Fruit fly (Drosophila melanogaster): ENCODE results near the gene mRpS35.

The mRpS35 gene

DNA sequence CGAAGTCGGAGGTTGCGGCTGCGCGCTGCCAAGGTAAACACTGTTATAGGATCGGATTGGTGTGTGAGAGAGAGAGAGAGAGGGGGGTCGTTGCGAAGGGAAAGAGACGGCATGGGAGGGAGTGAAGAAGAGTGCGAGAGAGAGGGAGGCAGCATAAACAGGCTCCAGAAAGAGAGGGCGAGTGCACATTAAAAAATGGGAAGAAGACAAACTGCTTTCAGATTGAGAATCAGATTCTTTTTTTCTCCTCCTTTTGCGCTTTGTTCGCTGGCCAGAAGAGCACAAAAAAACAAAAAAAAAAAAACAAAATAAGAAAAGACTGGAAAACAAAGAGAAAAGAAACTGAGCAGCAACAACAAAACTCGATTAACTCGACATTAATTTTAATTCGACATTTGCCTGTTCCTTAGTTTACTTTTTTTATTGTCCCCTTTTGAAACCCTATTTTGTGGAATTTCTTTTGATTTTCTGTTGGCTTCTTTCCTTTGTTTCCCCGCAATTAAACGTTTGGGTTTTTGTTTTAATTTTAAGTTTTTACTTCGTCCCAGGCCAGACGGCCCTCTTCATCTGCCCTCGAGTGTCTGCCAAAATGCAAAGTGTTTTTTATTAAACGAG lies 27.7 kb downstream of the mRpS35 start:
- TF ChIP-seq CG8478 (optimal IDR thresholded peaks at IDR 0.05): no peak
- no peak for TF ChIP-seq CTCF (optimal IDR thresholded peaks at IDR 0.05)

dm6 chr3L:2809767-2810166 lies 29.1 kb downstream of the mRpS35 start:
- TF ChIP-seq CTCF (optimal IDR thresholded peaks at IDR 0.05): no peak

- TF ChIP-seq CTCF (optimal IDR thresholded peaks at IDR 0.05) (no peak), CG8478 (optimal IDR thresholded peaks at IDR 0.05) (no peak)
Observed at dm6 chr3L:2816655-2817054, 36.0 kb downstream of the mRpS35 start.

dm6 chr3L:2817872-2818271 lies 37.2 kb downstream of the mRpS35 start:
- TF ChIP-seq CG8478 (optimal IDR thresholded peaks at IDR 0.05) (no peak), CTCF (optimal IDR thresholded peaks at IDR 0.05) (no peak)

- no peak for TF ChIP-seq CG8478 (optimal IDR thresholded peaks at IDR 0.05)
- no peak for TF ChIP-seq CTCF (optimal IDR thresholded peaks at IDR 0.05)
Observed at dm6 chr3L:2818784-2819183, 38.1 kb downstream of the mRpS35 start.

DNA sequence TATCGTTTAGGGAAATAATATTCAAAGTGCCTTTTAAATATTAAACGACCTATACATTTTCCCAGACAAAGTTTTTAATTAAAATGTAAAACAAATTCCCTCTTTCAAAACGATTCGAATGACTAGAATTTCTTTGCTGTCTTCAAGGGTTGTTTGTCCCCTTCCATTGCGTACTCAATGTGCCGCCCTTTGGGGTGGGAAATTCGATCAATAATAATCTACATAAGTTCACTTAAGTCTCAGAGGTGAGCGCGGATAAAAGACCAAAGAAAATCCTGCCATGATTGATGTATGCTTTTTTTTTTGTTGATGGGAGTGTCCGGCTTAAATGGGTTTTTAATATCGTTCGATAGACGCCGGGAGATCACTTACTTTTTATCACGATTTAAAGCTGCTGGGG lies 39.0 kb downstream of the mRpS35 start:
- TF ChIP-seq CG8478 (optimal IDR thresholded peaks at IDR 0.05) (no peak), CTCF (optimal IDR thresholded peaks at IDR 0.05) (no peak)

DNA sequence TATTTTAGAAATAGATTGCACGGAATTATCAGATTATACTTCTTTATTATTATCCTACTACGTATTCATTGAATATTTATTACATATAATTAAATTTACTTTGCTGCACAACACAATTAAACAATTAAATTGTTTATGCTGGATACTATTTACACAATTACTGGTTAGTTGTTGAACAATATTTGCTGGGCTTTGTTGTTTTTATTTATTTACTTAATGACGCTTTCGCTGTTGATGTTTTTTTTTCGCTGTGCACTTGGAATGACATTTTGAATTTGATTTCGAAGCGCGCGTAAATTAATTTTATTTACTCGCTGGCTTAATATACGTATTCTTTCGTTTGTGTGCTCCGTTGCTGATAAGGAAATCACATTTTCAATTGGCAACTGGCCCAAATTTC lies 39.6 kb downstream of the mRpS35 start:
- TF ChIP-seq CG8478 (optimal IDR thresholded peaks at IDR 0.05) (no peak), CTCF (optimal IDR thresholded peaks at IDR 0.05) (no peak)

DNA sequence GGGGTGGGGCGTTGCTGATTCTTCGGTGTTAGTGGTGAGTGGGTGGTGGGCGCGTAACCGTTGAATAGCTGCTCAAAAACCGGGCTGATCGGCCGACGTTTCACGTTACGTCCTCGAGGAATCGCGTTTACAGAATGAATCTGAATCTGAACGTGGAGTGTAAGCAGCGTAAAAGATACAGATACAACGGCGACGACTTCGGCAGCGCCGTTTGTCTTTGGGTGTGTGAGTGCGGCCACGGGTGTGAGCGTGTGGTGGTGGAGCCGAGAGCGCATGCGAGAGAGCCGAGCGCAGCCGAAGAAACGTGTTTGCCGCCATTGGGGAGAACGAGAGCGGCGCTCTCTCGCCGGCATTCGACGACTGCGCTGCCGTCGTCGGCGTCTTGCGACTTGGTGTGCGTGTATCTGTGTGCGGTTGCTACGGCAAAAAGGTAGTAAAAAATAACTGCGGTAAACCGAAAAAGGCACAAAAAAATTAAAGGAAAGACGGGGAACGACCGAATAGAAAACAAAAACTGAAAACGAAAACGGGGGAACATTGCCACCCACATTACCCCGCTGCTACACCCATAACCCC lies 40.3 kb downstream of the mRpS35 start:
- TF ChIP-seq CTCF (optimal IDR thresholded peaks at IDR 0.05): no peak
- no peak for TF ChIP-seq CG8478 (optimal IDR thresholded peaks at IDR 0.05)

DNA sequence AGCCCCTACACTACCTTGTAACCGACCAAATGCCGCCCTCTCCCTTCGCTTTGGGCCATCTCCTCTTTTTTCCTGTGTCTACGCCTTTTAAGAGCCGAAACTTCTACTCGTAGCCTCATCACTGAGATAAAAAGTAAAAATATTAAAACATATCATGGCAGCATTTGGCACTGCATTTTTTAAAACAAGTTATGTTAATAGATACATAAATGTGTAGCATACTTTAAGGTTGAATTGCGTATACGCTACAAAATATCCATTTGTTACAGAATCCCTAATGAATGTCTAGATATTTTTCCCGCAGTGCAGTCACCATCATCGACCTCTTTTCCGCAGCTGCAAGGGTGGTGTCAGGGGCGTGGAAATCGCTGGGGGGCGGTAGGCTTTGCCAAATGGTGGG lies 42.3 kb downstream of the mRpS35 start:
- TF ChIP-seq CG8478 (optimal IDR thresholded peaks at IDR 0.05) (no peak), CTCF (optimal IDR thresholded peaks at IDR 0.05) (no peak)

- TF ChIP-seq CG8478 (optimal IDR thresholded peaks at IDR 0.05) (no peak), CTCF (optimal IDR thresholded peaks at IDR 0.05) (no peak)
Observed at dm6 chr3L:2823520-2823970, 42.8 kb downstream of the mRpS35 start.

dm6 chr3L:2824024-2824687 lies 43.5 kb downstream of the mRpS35 start:
- TF ChIP-seq CTCF (optimal IDR thresholded peaks at IDR 0.05) (no peak), CG8478 (optimal IDR thresholded peaks at IDR 0.05) (no peak)

DNA sequence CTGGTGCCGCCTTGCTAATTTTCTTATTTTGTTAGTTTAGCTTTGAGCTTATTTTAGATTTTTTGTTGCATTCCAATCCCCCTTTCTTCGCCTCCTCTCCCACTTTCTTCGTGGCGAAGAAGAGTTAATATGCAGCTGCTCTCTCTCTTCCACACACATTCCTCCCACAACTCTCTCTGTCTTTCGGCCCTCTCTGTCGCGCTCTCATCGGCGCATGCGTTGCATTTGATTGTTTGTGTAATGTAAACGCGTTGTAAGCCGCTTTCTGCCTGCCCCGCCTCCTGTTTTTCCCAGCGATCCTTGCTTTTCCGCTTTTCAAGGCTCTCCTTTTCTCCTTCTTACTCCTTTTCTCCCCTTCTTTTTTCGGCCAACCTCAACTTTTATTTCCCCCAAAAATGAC lies 44.0 kb downstream of the mRpS35 start:
- TF ChIP-seq CTCF (optimal IDR thresholded peaks at IDR 0.05) (no peak), CG8478 (optimal IDR thresholded peaks at IDR 0.05) (no peak)

DNA sequence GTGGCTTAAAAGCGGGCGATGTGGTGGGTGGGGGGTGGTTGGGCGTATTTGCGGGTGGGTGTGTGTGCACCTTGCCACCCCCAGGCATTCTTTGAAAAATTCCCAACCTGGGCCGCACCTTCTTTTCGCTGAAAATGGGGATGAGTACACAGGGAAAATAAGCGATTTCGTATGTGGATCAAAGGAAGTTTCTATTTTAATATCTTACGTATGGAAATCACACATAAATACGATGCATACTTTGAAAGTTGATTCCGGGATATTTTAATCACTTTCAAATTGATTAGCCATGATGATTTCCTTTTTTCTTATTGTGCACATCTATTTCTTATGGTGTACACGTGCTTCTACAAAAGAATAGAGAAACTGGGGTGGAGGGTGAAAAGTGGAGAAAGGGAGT lies 44.7 kb downstream of the mRpS35 start:
- TF ChIP-seq CTCF (optimal IDR thresholded peaks at IDR 0.05) (no peak), CG8478 (optimal IDR thresholded peaks at IDR 0.05) (no peak)

dm6 chr3L:2828163-2828562 lies 47.5 kb downstream of the mRpS35 start:
- TF ChIP-seq CG8478 (optimal IDR thresholded peaks at IDR 0.05) (no peak), CTCF (optimal IDR thresholded peaks at IDR 0.05) (no peak)

DNA sequence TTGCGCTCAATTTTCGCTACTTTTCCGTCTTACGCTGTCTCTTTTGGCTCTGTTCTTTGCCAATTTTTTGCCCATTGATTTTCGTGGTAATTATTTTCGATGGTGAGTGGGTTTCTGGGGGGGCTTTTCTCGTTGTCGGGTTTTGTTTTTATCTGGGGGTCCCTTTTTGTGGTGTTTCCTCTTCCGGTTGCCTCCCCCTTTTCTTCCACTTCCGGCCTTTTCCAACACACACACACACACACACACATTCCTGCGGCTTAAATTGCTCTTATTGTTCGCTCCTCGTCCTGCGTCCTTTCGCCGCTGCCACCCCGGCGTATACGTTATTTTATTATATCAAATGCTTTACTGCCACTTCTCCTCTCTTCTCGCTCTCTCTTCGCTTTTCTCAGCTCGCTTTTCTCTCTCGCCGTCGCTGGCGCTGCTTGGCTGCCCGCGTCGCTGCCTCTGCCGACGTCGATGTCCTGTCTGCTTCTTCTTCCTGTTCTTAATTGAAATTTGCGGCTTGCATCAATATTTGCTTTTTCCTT lies 48.0 kb downstream of the mRpS35 start:
- no peak for TF ChIP-seq CTCF (optimal IDR thresholded peaks at IDR 0.05)
- TF ChIP-seq CG8478 (optimal IDR thresholded peaks at IDR 0.05): no peak

DNA sequence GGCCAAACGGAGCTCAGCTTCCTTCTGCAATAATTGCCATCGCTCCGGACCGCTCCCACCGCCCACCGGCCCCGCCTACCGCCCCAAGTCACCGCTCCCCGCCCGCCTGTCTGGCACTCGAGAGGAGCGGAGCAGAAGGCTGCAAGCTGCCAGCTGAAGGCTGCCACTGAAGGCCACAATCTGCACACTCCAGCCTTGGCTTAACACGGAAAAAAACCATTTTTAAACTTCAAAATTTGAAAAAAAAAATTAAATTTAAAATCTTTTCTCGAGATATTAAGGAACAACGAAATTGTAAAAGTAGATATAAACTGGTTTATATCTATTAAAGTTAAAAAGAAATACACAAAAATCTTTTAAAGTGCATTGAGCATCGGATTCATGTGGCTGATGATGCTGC lies 49.2 kb downstream of the mRpS35 start:
- TF ChIP-seq CG8478 (optimal IDR thresholded peaks at IDR 0.05): no peak
- TF ChIP-seq CTCF (optimal IDR thresholded peaks at IDR 0.05): no peak
